Fruit fly (Drosophila melanogaster) S2 (cell line): ENCODE measurements around the gene Srp54k.

Source experiments
- CG8478 ChIP-seq: fragments of >200 bp; optimal IDR thresholded peaks from 2 replicates; lab custom pipeline; 2018
- CTCF ChIP-seq, 2 experiments: fragments of >200 bp; optimal IDR thresholded peaks; 2 replicates each; lab custom pipeline; 2018

Gene Srp54k

DNA sequence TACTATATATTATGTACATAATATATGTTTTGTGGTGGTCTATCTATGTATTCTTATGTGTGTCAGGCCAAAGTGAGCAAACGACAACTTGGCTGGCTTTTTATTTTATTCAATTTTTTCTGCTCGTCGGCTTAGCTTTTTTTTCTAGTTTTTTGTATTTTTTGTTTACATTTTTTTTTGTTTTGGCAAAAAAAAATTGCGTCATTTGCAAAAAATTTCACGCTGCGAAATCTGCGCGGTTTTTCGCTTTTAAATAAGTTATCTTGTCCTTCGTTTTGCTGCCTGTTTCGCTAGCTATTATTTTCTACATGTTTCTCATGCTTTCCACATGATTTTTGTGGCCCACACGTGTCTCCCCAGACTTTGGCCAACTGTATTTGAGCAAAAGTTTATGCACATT is 20.0 kb downstream of the Srp54k start:
- TF ChIP-seq CTCF (optimal IDR thresholded peaks at IDR 0.05; lab: Kevin White, UChicago), result no peak
- TF ChIP-seq CG8478 (lab: Kevin White, UChicago), result no peak

DNA sequence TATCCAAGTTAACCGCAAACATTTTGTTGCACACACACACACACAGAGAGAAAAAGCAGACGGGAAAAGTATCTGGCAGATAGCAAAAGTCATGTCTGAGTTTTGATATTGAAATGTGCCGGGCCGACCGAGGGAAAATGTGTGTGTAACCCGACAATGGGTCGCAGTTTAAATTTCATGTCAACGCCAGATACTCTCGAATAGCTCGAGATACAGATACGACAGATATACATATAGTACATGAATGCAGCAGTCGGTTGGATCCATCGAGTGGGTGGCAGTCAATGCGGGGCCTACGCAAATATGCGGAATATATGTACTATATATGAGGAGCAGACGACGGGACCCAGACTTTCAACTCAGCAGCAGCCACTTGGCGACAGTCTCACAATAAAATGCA is 23.6 kb downstream of the Srp54k start:
- TF ChIP-seq CG8478 (lab: Kevin White, UChicago) (no peak), CTCF (optimal IDR thresholded peaks at IDR 0.05; lab: Kevin White, UChicago) (no peak)

DNA sequence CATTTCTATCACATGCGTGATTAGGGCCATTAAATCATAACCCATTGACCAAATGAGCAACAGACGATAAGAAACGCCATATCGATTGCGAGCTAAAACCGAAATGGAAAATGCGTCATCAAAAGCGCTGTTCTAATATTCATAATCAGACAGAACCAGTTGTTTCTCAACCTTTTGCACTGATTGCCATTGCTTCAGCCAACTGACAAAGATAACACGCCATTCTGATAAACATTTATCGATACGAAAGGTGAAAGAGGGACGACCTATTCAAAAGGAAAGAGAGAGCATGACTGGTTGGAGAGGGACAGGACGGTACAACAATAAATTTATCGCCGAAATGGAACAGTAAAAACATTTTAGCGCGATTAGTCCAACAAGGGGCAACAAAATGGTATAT is 24.3 kb downstream of the Srp54k start:
- no peak for TF ChIP-seq CG8478 (lab: Kevin White, UChicago)
- TF ChIP-seq CTCF (optimal IDR thresholded peaks at IDR 0.05; lab: Kevin White, UChicago), result no peak

DNA sequence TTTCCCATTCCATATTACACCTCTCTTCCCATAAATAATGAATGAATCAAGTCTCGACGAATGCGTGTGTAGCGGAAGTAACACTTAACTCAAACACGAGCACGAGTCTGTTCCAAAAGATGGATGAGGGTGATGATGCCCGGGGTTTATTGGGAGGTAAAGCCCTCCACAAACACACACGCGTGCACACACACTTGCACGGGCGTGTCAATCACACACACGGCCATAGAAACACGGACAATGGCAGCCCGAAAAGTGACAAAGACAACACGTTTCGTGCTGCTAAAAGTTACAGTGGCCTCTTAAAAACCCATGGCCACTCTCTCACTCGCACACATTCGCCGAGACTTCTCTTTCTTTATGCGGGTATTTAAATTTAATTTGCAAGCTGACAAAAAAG is 26.4 kb downstream of the Srp54k start:
- TF ChIP-seq CG8478 (lab: Kevin White, UChicago) (no peak), CTCF (optimal IDR thresholded peaks at IDR 0.05; lab: Kevin White, UChicago) (no peak)

DNA sequence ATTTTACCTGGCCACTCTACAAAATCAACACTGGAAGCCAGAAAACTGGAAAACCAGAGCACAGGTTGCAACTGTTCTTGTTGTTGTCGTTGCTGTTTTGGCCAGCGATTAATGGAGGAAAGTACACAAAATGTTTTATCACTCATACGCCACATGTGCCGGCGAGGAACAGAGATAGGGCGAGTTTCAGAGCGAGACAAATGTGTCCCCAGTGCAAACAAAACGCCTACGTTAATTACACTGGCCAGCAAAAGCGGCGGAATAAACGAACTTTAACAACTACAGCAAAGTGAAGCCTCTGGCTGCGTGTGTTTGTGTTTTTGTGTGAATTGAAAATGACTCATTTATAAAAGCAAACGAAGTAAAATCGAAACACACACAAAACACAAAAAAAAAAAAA is 27.7 kb downstream of the Srp54k start:
- TF ChIP-seq CTCF (optimal IDR thresholded peaks at IDR 0.05; lab: Kevin White, UChicago), result no peak
- no peak for TF ChIP-seq CG8478 (lab: Kevin White, UChicago)

DNA sequence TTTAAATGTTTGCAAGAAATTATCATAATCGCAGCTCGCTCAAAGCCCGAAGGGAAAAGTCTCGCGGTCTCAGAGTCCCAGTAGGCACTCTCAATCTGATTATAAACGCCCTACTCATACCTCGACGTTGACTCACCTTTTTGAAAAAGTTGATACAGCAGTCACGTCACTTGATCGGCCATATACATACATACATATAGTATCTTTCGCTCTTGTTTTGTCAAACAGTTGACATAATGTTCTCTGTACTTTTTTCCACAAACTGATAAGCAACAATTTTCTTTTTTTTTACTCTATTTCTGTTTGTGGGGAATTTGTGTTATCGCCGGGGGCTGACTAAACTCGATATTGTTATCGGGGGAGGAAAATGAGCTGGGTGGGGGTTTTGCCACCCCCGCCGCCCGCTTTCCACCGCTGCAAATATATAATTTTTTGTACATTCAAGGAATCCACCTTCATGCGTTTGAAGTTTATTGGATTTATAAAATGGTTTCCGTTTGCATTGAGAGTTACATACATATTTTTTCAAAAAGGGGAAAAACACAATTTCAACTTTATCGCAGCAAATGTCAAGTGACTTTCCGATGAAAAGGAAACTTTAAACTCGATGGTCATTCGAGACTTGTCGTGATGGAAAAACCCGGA is 28.6 kb downstream of the Srp54k start:
- no peak for TF ChIP-seq CG8478 (lab: Kevin White, UChicago)
- no peak for TF ChIP-seq CTCF (optimal IDR thresholded peaks at IDR 0.05; lab: Kevin White, UChicago)

DNA sequence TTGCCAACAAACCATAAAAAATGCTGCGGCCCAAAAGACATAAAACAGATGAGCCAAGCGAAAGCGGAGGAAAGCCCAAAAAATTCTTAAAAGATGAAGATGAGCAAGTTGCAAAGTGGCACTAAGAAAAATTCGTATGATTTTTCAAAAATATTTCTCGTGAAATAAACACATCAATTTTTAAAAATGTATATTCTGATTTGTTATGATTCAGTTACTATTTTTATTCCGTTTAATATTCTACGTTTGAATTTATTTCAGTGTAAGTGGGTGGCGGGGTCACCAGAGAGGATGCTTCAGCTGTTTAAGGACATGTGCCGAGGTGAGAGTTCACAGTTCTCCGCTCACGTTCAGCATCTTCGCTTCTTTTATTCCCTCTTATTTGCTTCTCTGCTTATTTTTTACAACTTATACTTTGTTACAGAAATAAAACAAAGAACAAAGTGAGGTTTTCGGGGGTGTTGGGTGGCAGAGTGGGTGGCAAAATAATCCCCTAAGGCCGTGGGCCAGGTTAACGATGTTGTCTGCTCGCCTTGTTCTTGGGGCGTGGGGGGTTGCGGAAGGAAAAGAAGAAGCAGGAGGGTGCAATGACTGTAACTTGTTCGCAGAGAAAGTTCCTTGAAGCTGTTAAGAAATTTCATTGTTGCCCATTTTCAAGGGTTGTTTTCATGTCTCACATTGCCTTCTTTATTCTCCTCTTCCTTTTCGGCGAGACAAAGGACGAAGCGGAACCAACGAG is 29.9 kb downstream of the Srp54k start:
- no peak for TF ChIP-seq CTCF (optimal IDR thresholded peaks at IDR 0.05; lab: Kevin White, UChicago)
- TF ChIP-seq CG8478 (lab: Kevin White, UChicago), result no peak

DNA sequence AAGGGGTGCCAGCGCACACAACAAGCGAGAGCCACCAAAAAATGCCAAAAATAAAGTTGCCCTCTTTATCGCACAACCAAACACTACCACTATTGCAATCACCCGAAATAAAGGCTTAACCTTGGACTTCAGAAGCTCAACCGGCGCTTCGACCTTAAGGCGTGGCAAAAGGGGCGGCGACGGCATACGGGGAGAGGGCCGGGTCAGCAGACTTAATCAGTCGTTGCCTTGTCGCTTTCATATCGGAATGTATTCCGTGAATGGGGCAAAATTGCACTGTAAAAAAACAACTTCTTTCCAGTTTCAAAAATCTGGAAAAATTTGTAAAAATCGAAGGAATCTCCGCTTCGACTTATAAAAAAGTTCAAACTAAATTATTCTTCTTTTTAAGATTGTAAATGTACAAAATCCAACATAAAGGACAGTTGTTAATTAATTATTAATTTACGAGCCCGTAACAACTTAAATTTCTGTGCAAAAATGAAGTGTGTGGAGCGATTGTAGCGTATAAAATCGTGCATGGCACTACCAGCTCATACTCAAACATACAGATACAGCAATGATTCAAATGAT is 30.6 kb downstream of the Srp54k start:
- TF ChIP-seq CG8478 (lab: Kevin White, UChicago) (no peak), CTCF (optimal IDR thresholded peaks at IDR 0.05; lab: Kevin White, UChicago) (no peak)

DNA sequence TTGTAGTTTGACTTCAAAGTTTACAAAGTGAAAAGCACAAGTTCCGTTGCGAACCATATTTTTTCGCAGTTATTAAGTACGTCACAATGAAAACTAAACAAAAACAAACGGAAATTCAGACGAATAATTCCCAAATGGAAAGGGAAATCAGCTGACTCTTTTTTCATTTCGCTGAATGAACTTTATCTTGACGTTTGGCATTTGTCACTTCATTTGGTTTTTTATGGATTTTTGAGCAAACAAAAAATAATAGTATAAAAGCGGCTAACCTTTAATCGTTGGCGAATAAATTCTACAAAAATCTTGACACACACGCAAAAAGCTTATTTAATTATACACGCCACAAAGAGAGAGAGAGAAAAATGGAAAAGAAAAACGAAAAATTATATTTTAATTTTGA is 31.2 kb downstream of the Srp54k start:
- TF ChIP-seq CTCF (optimal IDR thresholded peaks at IDR 0.05; lab: Kevin White, UChicago), result no peak
- no peak for TF ChIP-seq CG8478 (lab: Kevin White, UChicago)

DNA sequence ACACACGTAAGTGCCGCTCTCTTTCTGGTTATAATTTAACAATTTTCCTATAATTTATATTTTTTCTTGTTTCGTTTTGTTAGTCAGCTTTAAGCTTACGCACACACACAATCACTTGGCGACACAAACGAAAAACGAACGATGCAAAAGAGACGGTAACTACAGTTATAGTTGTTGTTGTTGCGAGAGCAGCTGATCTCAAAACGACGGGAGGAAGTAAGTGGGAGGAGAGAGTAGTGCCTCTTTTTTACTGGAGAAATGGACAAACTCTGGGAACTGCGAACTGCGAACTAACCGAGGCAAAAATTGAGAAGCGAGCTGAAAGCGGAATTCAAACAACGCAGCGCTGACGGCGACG is 32.0 kb downstream of the Srp54k start:
- TF ChIP-seq CG8478 (lab: Kevin White, UChicago) (no peak), CTCF (optimal IDR thresholded peaks at IDR 0.05; lab: Kevin White, UChicago) (no peak)

DNA sequence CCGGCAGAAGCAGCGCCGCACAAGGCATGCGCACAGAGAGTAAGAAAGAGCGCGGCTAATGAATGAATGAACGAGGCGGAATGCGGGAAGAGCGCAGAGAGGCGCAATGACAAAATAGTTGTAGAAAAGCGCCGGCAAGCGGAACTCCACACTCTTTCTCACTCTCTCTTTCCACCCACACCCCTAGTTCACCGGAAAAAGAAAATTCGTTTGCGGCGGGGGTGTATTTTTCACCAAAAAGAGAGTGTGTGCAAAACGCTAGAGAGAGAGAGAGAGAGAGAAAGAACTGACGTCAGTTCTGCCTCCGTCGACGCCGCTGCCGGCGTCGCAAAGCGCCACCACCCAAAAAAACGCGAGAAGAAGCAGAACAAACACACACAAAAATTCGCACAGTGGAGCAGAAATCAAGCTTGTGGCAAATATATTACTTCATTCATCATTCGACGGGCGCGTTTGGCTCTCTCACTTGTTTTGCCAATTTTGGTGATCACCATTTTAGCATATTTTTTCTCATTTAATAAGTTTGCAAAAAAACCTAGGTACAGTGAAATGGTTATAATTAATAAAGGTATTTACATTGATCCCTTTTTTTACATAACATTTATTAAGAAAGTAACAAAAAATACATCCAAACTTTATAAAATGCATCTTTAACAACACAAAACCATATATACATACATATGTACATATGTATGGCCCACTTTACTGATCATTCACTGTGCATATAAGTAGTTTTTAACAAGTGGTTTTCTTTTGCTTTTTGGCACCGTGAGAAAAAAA is 32.6 kb downstream of the Srp54k start:
- no peak for TF ChIP-seq CTCF (optimal IDR thresholded peaks at IDR 0.05; lab: Kevin White, UChicago)
- TF ChIP-seq CG8478 (lab: Kevin White, UChicago), result no peak

DNA sequence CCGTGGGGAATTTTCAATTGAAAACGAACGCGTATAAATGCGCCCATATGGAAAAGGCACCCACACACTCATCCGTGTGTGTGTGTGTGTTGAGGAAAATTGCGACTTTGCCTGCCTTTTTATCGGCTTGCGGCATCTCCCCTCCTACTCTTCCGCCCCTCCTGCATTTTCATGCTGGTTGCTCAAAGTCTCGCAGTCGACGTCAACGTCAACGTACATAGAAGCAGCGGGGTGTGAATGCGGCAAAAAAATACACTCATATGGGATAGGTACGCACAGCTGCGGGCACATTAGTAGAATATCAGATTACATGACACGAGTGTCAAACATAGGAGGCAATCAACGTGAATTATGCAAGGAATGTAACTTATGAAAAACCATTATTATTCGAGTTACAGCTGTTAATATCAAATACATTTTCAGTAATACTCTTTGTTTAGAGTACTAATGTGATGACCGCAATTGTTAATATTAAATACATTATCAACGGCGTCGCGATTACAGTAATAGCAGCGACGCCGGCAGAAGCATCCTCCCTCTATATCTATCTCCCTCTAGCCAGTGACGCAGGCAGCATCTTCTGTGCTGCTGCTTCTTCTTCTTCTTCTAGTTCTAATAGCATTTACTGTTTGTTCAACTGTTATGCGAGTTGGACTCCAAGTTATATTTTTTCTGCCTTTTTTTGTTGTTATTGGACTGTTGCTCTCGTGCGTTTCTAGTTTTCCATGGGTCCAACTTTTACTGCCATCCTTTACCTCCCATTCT is 34.5 kb downstream of the Srp54k start:
- TF ChIP-seq CTCF (optimal IDR thresholded peaks at IDR 0.05; lab: Kevin White, UChicago), result no peak
- TF ChIP-seq CG8478 (lab: Kevin White, UChicago), result no peak

DNA sequence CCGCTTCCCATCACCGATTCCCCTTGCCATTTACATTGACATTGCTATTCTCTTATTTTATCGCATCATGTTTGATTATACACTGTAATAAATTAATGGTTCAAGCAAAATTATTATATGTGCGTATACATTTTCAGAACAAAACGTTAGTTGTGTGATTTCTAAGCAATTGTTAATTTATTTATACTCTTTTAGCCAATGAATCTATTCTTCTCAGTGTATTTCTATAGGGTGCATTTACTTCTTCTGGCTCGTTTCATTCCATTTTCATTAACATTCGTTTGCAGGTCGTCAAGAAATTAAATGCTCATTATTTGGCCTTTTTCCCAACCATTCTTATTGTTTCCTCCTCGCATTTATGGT is 35.1 kb downstream of the Srp54k start:
- TF ChIP-seq CTCF (optimal IDR thresholded peaks at IDR 0.05; lab: Kevin White, UChicago) (no peak), CG8478 (lab: Kevin White, UChicago) (no peak)

DNA sequence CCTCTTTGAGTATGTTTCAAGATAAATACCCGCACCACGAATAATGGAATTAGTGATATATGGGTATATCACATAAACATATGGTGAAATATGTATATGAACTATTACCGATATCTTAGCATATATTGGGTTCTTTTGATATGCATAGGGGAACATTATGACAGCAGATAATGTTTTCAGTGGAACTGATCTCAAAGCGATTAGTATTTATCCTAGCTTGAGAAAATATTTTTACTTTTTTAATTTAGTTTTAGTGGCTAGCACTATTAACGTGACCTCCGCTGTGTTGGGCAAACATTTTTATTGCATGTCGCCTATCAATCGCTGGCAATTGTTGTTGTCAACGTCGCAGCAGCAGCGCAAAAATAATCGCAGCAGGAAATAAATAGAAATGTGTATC is 35.9 kb downstream of the Srp54k start:
- TF ChIP-seq CG8478 (lab: Kevin White, UChicago) (no peak), CTCF (optimal IDR thresholded peaks at IDR 0.05; lab: Kevin White, UChicago) (no peak)
